Worm (Caenorhabditis elegans): ENCODE data around the gene C35D10.17.

C35D10.17 gene

DNA sequence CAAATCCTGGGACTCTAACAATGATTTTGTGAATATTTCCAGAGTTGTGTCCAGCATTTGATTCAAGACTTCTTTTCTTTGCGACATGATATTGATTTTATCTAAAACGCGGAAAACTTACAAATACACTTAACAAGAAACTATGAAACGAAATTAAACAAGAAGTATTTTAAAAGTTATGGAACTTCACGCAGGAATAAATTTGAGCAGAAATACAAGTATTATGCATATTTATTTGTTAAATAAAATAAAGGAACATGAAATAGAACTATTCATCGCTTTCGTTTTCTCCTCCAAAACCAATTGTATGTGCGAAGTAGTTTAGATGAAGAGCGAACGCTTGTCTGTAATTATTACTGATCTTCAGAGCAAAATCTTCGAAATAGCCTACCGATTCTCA, 36.9 kb downstream of the C35D10.17 start, which contains the start of gene kbp-2:
kbp-2 (minus strand) TSS at position 101 of the 400 bp plus-strand sequence.
- TF ChIP-seq rec-8 (tag; optimal IDR thresholded peaks at IDR 0.05) = no peak
- no peak for TF ChIP-seq Y95B8A.8 (GFP tag; IDR thresholded peaks at IDR 0.05)
- TF ChIP-seq ceh-79 (tag; optimal IDR thresholded peaks at IDR 0.05) = no peak
- no peak for TF ChIP-seq ztf-25 (GFP tag; IDR thresholded peaks at IDR 0.05)
- no peak for TF ChIP-seq B0035.1 (tag; optimal IDR thresholded peaks at IDR 0.05)
- TF ChIP-seq attf-5 (GFP tag; optimal IDR thresholded peaks at IDR 0.05) = no peak
- no peak for TF ChIP-seq lin-26 (GFP tag; IDR thresholded peaks at IDR 0.05)
- TF ChIP-seq K11D2.4 (GFP tag; IDR thresholded peaks at IDR 0.05) = no peak
- no peak for TF ChIP-seq Y53G8AR.9 (GFP tag; conservative IDR thresholded peaks at IDR 0.05)
- TF ChIP-seq snpc-4 (GFP tag; optimal IDR thresholded peaks at IDR 0.05) = no peak
- no peak for TF ChIP-seq snpc-4 (tag; optimal IDR thresholded peaks at IDR 0.05)
- no peak for TF ChIP-seq cebp-2 (GFP tag; IDR thresholded peaks at IDR 0.05)
- no peak for TF ChIP-seq F57C9.4 (tag; optimal IDR thresholded peaks at IDR 0.05)
- TF ChIP-seq hmg-20 (GFP tag; IDR thresholded peaks at IDR 0.05) = no peak
- TF ChIP-seq F55B11.4 (tag; optimal IDR thresholded peaks at IDR 0.05; ENCODE audit: borderline replicate concordance, insufficient read depth) = no peak
- no peak for TF ChIP-seq egl-18 (GFP tag; IDR thresholded peaks at IDR 0.05)
- no peak for TF ChIP-seq snpc-1.3 (tag; optimal IDR thresholded peaks at IDR 0.05; ENCODE audit: insufficient read depth)
- TF ChIP-seq ztf-26 (tag; optimal IDR thresholded peaks at IDR 0.05) = no peak

DNA sequence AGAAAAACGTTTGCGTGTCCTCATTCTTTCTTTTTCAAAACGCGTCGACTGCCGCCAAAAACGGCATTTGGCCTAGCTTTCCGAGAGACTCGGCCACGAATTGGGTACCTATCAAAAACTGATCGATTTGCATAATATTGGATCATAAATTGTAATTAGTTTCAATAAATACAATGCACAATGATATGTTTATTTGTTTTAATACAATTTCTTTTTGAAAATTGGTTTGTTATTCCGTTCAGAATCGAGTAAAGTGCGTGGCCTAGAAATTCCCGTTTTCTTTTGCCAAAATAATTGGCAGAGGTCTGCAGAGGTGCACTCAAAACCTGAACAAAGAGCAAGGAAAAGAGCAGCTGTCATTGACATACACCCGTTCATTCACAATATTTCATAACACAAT, 38.5 kb downstream of the C35D10.17 start, which contains the start of gene F26F4.8:
F26F4.8 (minus strand) TSS at position 69 of the 400 bp plus-strand sequence.
- TF ChIP-seq dpl-1 (GFP tag; optimal IDR thresholded peaks at IDR 0.05) (no peak), nhr-80 (tag; optimal IDR thresholded peaks at IDR 0.05) (peak; percentile 51), let-607 (tag; optimal IDR thresholded peaks at IDR 0.05) (no peak), him-1 (tag; optimal IDR thresholded peaks at IDR 0.05) (peak; percentile 7), ekl-4 (GFP tag; IDR thresholded peaks at IDR 0.05) (no peak), ZK185.1 (tag; optimal IDR thresholded peaks at IDR 0.05; ENCODE audit: poor library complexity, severe bottlenecking) (peak; percentile 5), efl-1 (GFP tag; optimal IDR thresholded peaks at IDR 0.05) (peak; percentile 20), F52B5.7 (tag; optimal IDR thresholded peaks at IDR 0.05) (no peak), cebp-1 (GFP tag; IDR thresholded peaks at IDR 0.05) (no peak), cebp-1 (tag; optimal IDR thresholded peaks at IDR 0.05) (peak; percentile 67), aptf-3 (GFP tag; IDR thresholded peaks at IDR 0.05) (no peak), lag-1 (GFP tag; IDR thresholded peaks at IDR 0.05) (no peak), dpff-1 (tag; optimal IDR thresholded peaks at IDR 0.05) (no peak), dox-1 (GFP tag; IDR thresholded peaks at IDR 0.05) (peak; percentile 43; the same call in 1 of the 2 replicates)

DNA sequence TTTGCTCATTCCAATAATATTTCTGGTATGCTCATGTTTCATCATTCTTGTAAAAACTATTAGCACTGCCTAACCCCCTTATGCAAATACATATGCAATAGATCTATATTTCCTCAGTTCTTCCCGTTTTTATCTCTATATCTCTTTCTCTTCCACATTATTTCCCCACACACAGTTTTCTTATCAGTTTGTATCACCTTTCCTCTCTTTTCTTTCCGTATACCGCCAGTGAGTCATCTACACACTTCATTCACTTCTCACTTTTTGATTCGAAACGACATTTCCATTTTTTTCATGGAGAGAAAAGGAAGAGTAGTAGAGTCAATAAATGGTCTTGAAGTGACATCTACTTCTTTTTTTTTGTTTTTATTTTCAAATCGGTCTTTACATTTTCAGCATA, 39.5 kb downstream of the C35D10.17 start:
- TF ChIP-seq cebp-1 (GFP tag; IDR thresholded peaks at IDR 0.05) (no peak), cebp-1 (tag; optimal IDR thresholded peaks at IDR 0.05) (peak; percentile 6), B0035.1 (tag; optimal IDR thresholded peaks at IDR 0.05) (no peak), F10E7.11 (tag; optimal IDR thresholded peaks at IDR 0.05) (no peak), nhr-80 (tag; optimal IDR thresholded peaks at IDR 0.05) (peak; percentile 77)

DNA sequence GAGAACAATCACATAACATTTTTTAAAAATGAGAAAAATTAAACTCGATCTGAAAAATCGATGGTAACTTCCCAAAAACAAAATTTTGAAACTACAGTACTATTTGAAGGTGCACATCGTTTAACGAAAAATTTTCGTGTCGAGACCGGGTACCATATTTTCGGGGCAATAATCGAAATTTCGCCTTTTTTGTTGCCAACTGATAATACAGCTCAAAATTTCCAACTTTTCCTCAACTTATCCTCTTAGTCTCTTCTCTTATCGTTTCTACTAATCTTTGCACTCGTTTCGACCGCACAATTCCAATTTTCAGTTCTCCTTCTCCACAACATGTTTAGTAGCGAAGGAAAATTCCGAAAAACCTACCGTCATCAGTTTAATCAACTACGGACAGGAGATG, 40.0 kb downstream of the C35D10.17 start, which contains the start of gene rom-1:
rom-1 (plus strand) TSS at position 301 of the 400 bp plus-strand sequence.
- TF ChIP-seq F57C9.4 (tag; optimal IDR thresholded peaks at IDR 0.05) = no peak
- no peak for TF ChIP-seq tlf-1 (GFP tag; optimal IDR thresholded peaks at IDR 0.05)
- TF ChIP-seq F55B11.4 (tag; optimal IDR thresholded peaks at IDR 0.05; ENCODE audit: borderline replicate concordance, insufficient read depth) = no peak
- no peak for TF ChIP-seq cebp-2 (GFP tag; IDR thresholded peaks at IDR 0.05)
- no peak for TF ChIP-seq mes-4 (tag; optimal IDR thresholded peaks at IDR 0.05)
- TF ChIP-seq ccch-3 (GFP tag; optimal IDR thresholded peaks at IDR 0.05) = no peak
- no peak for TF ChIP-seq dpl-1 (GFP tag; optimal IDR thresholded peaks at IDR 0.05)
- no peak for TF ChIP-seq K11D2.4 (GFP tag; IDR thresholded peaks at IDR 0.05)

All from whole organism, young adult.